Worm (Caenorhabditis elegans) whole organism, early embryonic: Measurements from ENCODE around the gene gst-5.
"Not testable (repeated sequence)": the region's sequence is repeated elsewhere in the genome, so short reads cannot be mapped to it uniquely, and the experiment has no call there.

Experiments
- B0310.2 ChIP-seq: sonication (generic microtip); optimal IDR thresholded peaks from 2 replicates; lab custom pipeline; 2016; ENCODE audit warnings: mild to moderate bottlenecking, missing genetic modification characterization, missing compliant biosample characterization
- F13C5.2 ChIP-seq: sonication (generic microtip); optimal IDR thresholded peaks from 2 replicates; lab custom pipeline; 2017; ENCODE audit warnings: mild to moderate bottlenecking, missing genetic modification characterization, inconsistent platforms, missing compliant biosample characterization
- aly-1 ChIP-seq: sonication (generic microtip); optimal IDR thresholded peaks from 2 replicates; lab custom pipeline; 2016; ENCODE audit warnings: missing genetic modification characterization, missing compliant biosample characterization
- ama-1 ChIP-seq: fragments of 150-350 bp; optimal IDR thresholded peaks from 2 replicates; lab custom pipeline; 2014
- ceh-13 ChIP-seq: fragments of 200-800 bp; sonication (Bioruptor generic); optimal IDR thresholded peaks from 2 replicates; lab custom pipeline; 2018; ENCODE audit warnings: mild to moderate bottlenecking, missing genetic modification characterization, missing compliant biosample characterization
- ceh-36 ChIP-seq: sonication (generic microtip); optimal IDR thresholded peaks from 2 replicates; lab custom pipeline; 2016; ENCODE audit warnings: missing genetic modification characterization, inconsistent platforms, missing compliant biosample characterization
- ets-7 ChIP-seq: sonication (generic microtip); optimal IDR thresholded peaks from 2 replicates; lab custom pipeline; 2016; ENCODE audit warnings: missing genotype, missing genetic modification characterization, missing compliant biosample characterization
- flt-1 ChIP-seq: fragments of 200-800 bp; sonication (Bioruptor generic); IDR thresholded peaks from 2 replicates; pipeline ENCODE4 v1.3.6; 2022; ENCODE audit warnings: missing genetic modification characterization, missing compliant biosample characterization
- hmbx-1 ChIP-seq: sonication (generic microtip); optimal IDR thresholded peaks from 2 replicates; lab custom pipeline; 2016; ENCODE audit warnings: mild to moderate bottlenecking, missing genetic modification characterization, missing compliant biosample characterization
- hmg-4 ChIP-seq: fragments of 200-800 bp; sonication (Bioruptor generic); optimal IDR thresholded peaks from 2 replicates; lab custom pipeline; 2018; ENCODE audit warnings: mild to moderate bottlenecking, missing genetic modification characterization, missing compliant biosample characterization
- hnd-1 ChIP-seq: sonication (generic microtip); optimal IDR thresholded peaks from 2 replicates; lab custom pipeline; 2016; ENCODE audit warnings: missing genetic modification characterization, missing compliant biosample characterization
- pes-1 ChIP-seq: fragments of 200-800 bp; sonication (Bioruptor generic); IDR thresholded peaks from 2 replicates; pipeline ENCODE4 v1.3.6; 2022; ENCODE audit warnings: missing genetic modification reagents, missing genetic modification characterization, missing compliant biosample characterization
- scrt-1 ChIP-seq: fragments of 200-800 bp; sonication (Bioruptor generic); IDR thresholded peaks from 2 replicates; pipeline ENCODE4 v1.3.6; 2022; ENCODE audit warnings: missing genetic modification characterization, missing compliant biosample characterization
- sea-1 ChIP-seq: fragments of 200-800 bp; sonication (Bioruptor generic); conservative IDR thresholded peaks from 2 replicates; pipeline ENCODE4 v1.3.6; 2022; ENCODE audit warnings: missing genetic modification characterization, missing compliant biosample characterization
- tbx-11 ChIP-seq: fragments of 200-800 bp; sonication (Bioruptor generic); IDR thresholded peaks from 2 replicates; pipeline ENCODE4 v1.3.6; 2022; ENCODE audit warnings: missing genetic modification characterization, missing compliant biosample characterization
- tbx-37 ChIP-seq: fragments of 200-800 bp; sonication (Bioruptor generic); conservative IDR thresholded peaks from 2 replicates; pipeline ENCODE4 v1.3.6; 2022; ENCODE audit warnings: missing genetic modification reagents, missing genetic modification characterization, missing compliant biosample characterization
- tra-4 ChIP-seq: sonication (generic microtip); optimal IDR thresholded peaks from 2 replicates; lab custom pipeline; 2017; ENCODE audit warnings: missing genetic modification characterization, missing compliant biosample characterization

gst-5 gene

DNA sequence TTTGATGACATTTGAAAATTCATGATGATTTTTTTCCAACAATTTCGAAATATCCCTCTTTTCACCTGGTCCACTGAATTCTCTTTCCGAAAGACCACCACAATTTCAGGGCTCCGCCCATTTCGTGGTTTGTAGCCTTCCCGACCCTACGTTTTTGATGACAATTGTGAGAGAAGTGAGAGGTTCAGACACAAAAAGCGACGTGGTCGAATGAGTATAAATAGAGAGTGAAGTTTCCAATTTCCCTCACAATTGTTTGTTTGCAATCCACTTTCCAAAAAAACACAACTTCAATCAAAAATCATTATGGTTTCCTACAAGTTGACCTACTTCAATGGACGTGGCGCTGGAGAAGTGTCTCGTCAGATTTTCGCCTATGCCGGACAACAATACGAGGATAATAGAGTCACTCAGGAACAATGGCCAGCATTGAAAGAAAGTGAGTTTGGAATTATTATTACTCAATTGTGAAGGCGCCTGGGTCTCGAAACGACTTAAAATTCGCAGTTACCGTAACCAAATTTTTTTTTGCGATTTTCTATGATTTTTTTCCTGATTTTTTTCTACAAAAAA lies at the start of gene gst-5:
gst-5 (plus strand) TSS at position 246 of the 573 bp plus-strand sequence.
- no peak for TF ChIP-seq scrt-1 (GFP tag; lab: Robert Waterston, UW)
- no peak for TF ChIP-seq aly-1 (tag; lab: Kevin White, UChicago)
- no peak for TF ChIP-seq ceh-13 (GFP tag; lab: Kevin White, UChicago)
- TF ChIP-seq pes-1 (GFP tag; lab: Robert Waterston, UW), result no peak
- TF ChIP-seq hnd-1, result no peak
- TF ChIP-seq tbx-37 (GFP tag; lab: Robert Waterston, UW), result no peak
- no peak for TF ChIP-seq F13C5.2
- TF ChIP-seq B0310.2 (tag; lab: Kevin White, UChicago), result no peak
- TF ChIP-seq ceh-36 (tag; lab: Kevin White, UChicago), result no peak
- no peak for TF ChIP-seq hmg-4 (GFP tag; lab: Kevin White, UChicago)
- TF ChIP-seq hmbx-1 (tag; lab: Kevin White, UChicago), result no peak

DNA sequence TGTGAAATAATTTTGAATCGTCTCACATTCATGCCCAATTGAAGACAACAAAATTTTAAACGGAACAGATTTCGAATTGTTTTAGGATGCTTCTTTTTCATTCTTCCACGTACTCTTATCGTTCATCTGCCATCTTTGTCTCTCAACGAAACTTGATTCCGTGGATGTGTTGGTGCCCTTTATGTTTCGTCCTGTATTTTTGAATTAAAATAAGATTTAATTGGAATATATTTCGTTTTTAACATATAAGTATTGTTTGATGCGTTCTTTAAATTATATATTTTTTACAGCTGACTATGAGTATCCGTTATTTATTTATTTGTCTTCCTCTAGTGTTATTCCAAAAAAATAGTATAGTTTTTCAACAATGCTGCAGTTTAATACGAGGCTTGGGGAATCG lies 48.0 kb upstream of the gst-5 start, which contains the start of gene gly-1:
gly-1 (minus strand) TSS at position 101 of the 400 bp plus-strand sequence.
- TF ChIP-seq hmbx-1 (tag; lab: Kevin White, UChicago) (no peak), ceh-13 (GFP tag; lab: Kevin White, UChicago) (no peak), flt-1 (GFP tag; lab: Robert Waterston, UW) (no peak), sea-1 (GFP tag; lab: Robert Waterston, UW) (no peak), hmg-4 (GFP tag; lab: Kevin White, UChicago) (no peak), tra-4 (tag; lab: Kevin White, UChicago) (no peak), ama-1 (no peak), tbx-37 (GFP tag; lab: Robert Waterston, UW) (no peak), tbx-11 (GFP tag; lab: Robert Waterston, UW) (no peak), ceh-36 (tag; lab: Kevin White, UChicago) (no peak), scrt-1 (GFP tag; lab: Robert Waterston, UW) (no peak), B0310.2 (tag; lab: Kevin White, UChicago) (no peak), aly-1 (tag; lab: Kevin White, UChicago) (no peak), hnd-1 (no peak), F13C5.2 (no peak)

- TF ChIP-seq ama-1; scrt-1 (GFP tag; lab: Robert Waterston, UW); sea-1 (GFP tag; lab: Robert Waterston, UW): not testable (repeated sequence)
These were observed 45.8 kb upstream of the gst-5 start, which contains the start of gene sra-12 for ce11 chrII:10904379-10904778. Gene sra-12 (minus strand): TSS chrII:10904479.

DNA sequence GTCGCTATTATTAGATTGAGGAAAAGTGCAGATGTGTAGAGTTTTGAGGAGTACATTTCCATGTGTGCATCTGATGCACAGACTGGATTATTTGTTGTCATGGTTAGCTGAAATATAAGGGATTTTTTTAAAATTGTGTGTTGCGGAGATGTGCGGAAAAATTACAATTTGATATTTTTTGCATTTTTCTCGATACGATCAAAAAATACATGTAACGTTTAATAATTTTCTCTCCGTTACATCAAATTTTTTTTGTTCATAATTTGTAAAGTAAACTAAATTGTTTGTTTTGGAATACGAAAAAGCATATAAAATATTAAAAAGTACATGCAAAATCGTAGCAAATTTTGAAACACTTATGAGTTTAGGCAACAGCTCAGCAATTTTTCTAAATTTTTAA lies 39.9 kb upstream of the gst-5 start, which contains the start of gene sra-11:
sra-11 (minus strand) TSS at position 101 of the 400 bp plus-strand sequence.
- no peak for TF ChIP-seq hnd-1
- TF ChIP-seq sea-1 (GFP tag; lab: Robert Waterston, UW), result no peak
- TF ChIP-seq B0310.2 (tag; lab: Kevin White, UChicago), result no peak
- TF ChIP-seq ceh-36 (tag; lab: Kevin White, UChicago), result no peak
- TF ChIP-seq scrt-1 (GFP tag; lab: Robert Waterston, UW), result no peak
- no peak for TF ChIP-seq ama-1
- no peak for TF ChIP-seq hmg-4 (GFP tag; lab: Kevin White, UChicago)
- no peak for TF ChIP-seq ceh-13 (GFP tag; lab: Kevin White, UChicago)
- TF ChIP-seq hmbx-1 (tag; lab: Kevin White, UChicago), result no peak
- TF ChIP-seq tbx-11 (GFP tag; lab: Robert Waterston, UW), result no peak
- TF ChIP-seq aly-1 (tag; lab: Kevin White, UChicago), result no peak
- TF ChIP-seq tbx-37 (GFP tag; lab: Robert Waterston, UW), result no peak
- TF ChIP-seq pes-1 (GFP tag; lab: Robert Waterston, UW), result no peak
- TF ChIP-seq ets-7, result no peak
- TF ChIP-seq flt-1 (GFP tag; lab: Robert Waterston, UW), result no peak

ce11 chrII:10912995-10913394 lies 37.2 kb upstream of the gst-5 start:
- no peak for TF ChIP-seq ceh-36 (tag; lab: Kevin White, UChicago)
- TF ChIP-seq hmg-4 (GFP tag; lab: Kevin White, UChicago), result no peak
- TF ChIP-seq tbx-11 (GFP tag; lab: Robert Waterston, UW), result no peak
- no peak for TF ChIP-seq aly-1 (tag; lab: Kevin White, UChicago)
- no peak for TF ChIP-seq ets-7

- TF ChIP-seq hmbx-1 (tag; lab: Kevin White, UChicago), result no peak
- TF ChIP-seq hnd-1, result no peak
- no peak for TF ChIP-seq tbx-37 (GFP tag; lab: Robert Waterston, UW)
These were observed 35.8 kb upstream of the gst-5 start, which contains the start of gene F44F4.15 for ce11 chrII:10914366-10914765. Gene F44F4.15 (plus strand): TSS chrII:10914666.

DNA sequence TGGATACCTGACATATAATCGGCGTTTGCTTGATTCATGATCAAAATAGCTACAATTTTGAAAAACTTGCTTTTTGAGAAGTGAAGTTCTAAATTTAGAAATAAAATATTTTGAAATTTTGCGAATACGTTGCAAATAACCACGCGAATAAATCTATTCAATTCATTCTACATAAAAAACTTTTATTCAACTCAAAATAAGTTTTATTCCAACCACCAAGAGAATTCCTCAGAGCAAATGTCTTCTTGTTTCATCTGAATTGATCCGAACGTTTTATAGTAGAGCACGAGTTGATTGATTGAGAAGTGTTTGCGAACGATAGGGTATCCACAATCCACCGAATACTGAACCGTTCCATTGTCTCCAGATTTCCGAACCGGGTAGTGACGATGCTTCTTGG lies 34.4 kb upstream of the gst-5 start, which contains the start of gene F44F4.9:
F44F4.9 (minus strand) TSS at position 101 of the 400 bp plus-strand sequence.
- no peak for TF ChIP-seq B0310.2 (tag; lab: Kevin White, UChicago)

DNA sequence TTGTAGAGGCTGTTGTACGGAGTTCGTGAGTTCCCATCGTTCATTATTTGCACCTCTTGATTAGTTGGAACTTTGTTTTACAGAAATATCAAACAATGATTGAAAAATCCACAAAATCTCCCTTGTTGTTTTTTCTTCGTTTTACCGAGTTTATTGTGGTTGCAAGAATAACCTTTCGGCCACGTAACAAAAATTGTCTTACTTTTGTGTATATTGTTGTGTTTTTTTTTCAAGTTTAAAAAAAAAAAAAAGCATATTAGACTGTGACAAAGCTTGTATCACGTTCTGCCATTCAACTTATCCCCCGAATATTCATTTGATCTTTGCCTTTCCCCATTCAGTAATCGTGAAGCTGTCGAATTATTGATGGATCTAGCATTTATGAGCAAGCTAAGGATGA lies 33.0 kb upstream of the gst-5 start, which contains the start of gene F44F4.10:
F44F4.10 (minus strand) TSS at position 101 of the 400 bp plus-strand sequence.
- TF ChIP-seq tbx-37 (GFP tag; lab: Robert Waterston, UW) (no peak), B0310.2 (tag; lab: Kevin White, UChicago) (no peak), hnd-1 (no peak), sea-1 (GFP tag; lab: Robert Waterston, UW) (no peak), ceh-13 (GFP tag; lab: Kevin White, UChicago) (no peak), F13C5.2 (no peak), scrt-1 (GFP tag; lab: Robert Waterston, UW) (no peak), hmbx-1 (tag; lab: Kevin White, UChicago) (no peak), ets-7 (no peak), tbx-11 (GFP tag; lab: Robert Waterston, UW) (no peak), tra-4 (tag; lab: Kevin White, UChicago) (no peak), ceh-36 (tag; lab: Kevin White, UChicago) (no peak), hmg-4 (GFP tag; lab: Kevin White, UChicago) (no peak), pes-1 (GFP tag; lab: Robert Waterston, UW) (no peak), flt-1 (GFP tag; lab: Robert Waterston, UW) (no peak), ama-1 (no peak), aly-1 (tag; lab: Kevin White, UChicago) (no peak)
